Fruit fly (Drosophila melanogaster) whole organism, pupa: ENCODE measurements around the gene Cox11.
A peak's percentile ranks its signal among the peaks of the same experiment; 100 is the strongest.

Experiments
- CG10348 ChIP-seq: fragments of 200-800 bp; sonication (Bioruptor generic); IDR thresholded peaks from 2 replicates; pipeline ENCODE4 v1.3.6; 2022; ENCODE audit warnings: missing biosample characterization, missing genetic modification characterization
- CG12605 ChIP-seq: fragments of 200-800 bp; sonication (Bioruptor generic); IDR thresholded peaks from 2 replicates; pipeline ENCODE4 v1.3.6; 2022; ENCODE audit warnings: missing biosample characterization, missing genetic modification characterization
- CG13204 ChIP-seq: fragments of 200-800 bp; sonication (Bioruptor generic); optimal IDR thresholded peaks from 2 replicates; lab custom pipeline; 2018; ENCODE audit warnings: missing biosample characterization, mild to moderate bottlenecking, missing genetic modification characterization, moderate library complexity
- CG14655 ChIP-seq: fragments of 200-800 bp; sonication (Bioruptor generic); optimal IDR thresholded peaks from 3 replicates; lab custom pipeline; 2017; ENCODE audit warnings: mild to moderate bottlenecking, missing biosample characterization, missing genetic modification reagents, missing genetic modification characterization
- CG15710 ChIP-seq: fragments of 200-800 bp; sonication (Bioruptor generic); optimal IDR thresholded peaks from 2 replicates; lab custom pipeline; 2018; ENCODE audit warnings: missing biosample characterization, mild to moderate bottlenecking, missing genetic modification characterization, moderate library complexity
- CG17806 ChIP-seq: fragments of 200-800 bp; sonication (Bioruptor generic); optimal IDR thresholded peaks from 2 replicates; lab custom pipeline; 2018; ENCODE audit warnings: missing biosample characterization, mild to moderate bottlenecking, missing genetic modification characterization, moderate library complexity
- CG32121 ChIP-seq: fragments of 200-800 bp; sonication (Bioruptor generic); IDR thresholded peaks from 2 replicates; pipeline ENCODE4 v1.3.6; 2022; ENCODE audit warnings: missing biosample characterization, missing genetic modification characterization
- CG34367 ChIP-seq: fragments of 200-800 bp; sonication (Bioruptor generic); optimal IDR thresholded peaks from 2 replicates; lab custom pipeline; 2018; ENCODE audit warnings: missing biosample characterization, mild to moderate bottlenecking, missing genetic modification characterization
- CG4496 ChIP-seq: fragments of 200-800 bp; sonication (Bioruptor generic); IDR thresholded peaks from 3 replicates; pipeline ENCODE4 v1.3.6; 2022; ENCODE audit warnings: missing biosample characterization, missing genetic modification characterization
- CG8159 ChIP-seq: fragments of 200-800 bp; sonication (Bioruptor generic); optimal IDR thresholded peaks from 3 replicates; lab custom pipeline; 2018; ENCODE audit warnings: missing biosample characterization, mild to moderate bottlenecking, missing genetic modification characterization, moderate library complexity
- CG8301 ChIP-seq: fragments of 200-800 bp; sonication (Bioruptor generic); optimal IDR thresholded peaks from 2 replicates; lab custom pipeline; 2018; ENCODE audit warnings: missing biosample characterization, mild to moderate bottlenecking, missing genetic modification characterization
- CG9948 ChIP-seq: fragments of 200-800 bp; sonication (Bioruptor generic); optimal IDR thresholded peaks from 2 replicates; lab custom pipeline; 2018; ENCODE audit warnings: missing biosample characterization, mild to moderate bottlenecking, missing genetic modification characterization, moderate library complexity
- D1 ChIP-seq: fragments of 200-800 bp; sonication (Bioruptor generic); optimal IDR thresholded peaks from 2 replicates; lab custom pipeline; 2018; ENCODE audit warnings: missing biosample characterization, mild to moderate bottlenecking, missing genetic modification characterization, moderate library complexity
- EcR ChIP-seq: fragments of 200-800 bp; sonication (Bioruptor generic); optimal IDR thresholded peaks from 3 replicates; lab custom pipeline; 2019; ENCODE audit warnings: missing biosample characterization, missing genetic modification characterization, mild to moderate bottlenecking, moderate library complexity, missing genetic modification reagents
- Ets98B ChIP-seq: fragments of 200-800 bp; sonication (Bioruptor generic); IDR thresholded peaks from 2 replicates; pipeline ENCODE4 v1.3.6; 2022; ENCODE audit warnings: missing biosample characterization, missing genetic modification characterization
- Pif1A ChIP-seq: fragments of 200-800 bp; sonication (Bioruptor generic); optimal IDR thresholded peaks from 3 replicates; lab custom pipeline; 2016; ENCODE audit warnings: missing biosample characterization, missing genetic modification characterization
- Pif1B ChIP-seq: fragments of 200-800 bp; sonication (Bioruptor generic); optimal IDR thresholded peaks from 3 replicates; lab custom pipeline; 2016; ENCODE audit warnings: missing biosample characterization, missing genetic modification characterization
- Snoo ChIP-seq: fragments of 200-800 bp; sonication (Bioruptor generic); optimal IDR thresholded peaks from 3 replicates; lab custom pipeline; 2017; ENCODE audit warnings: missing biosample characterization, mild to moderate bottlenecking, missing genetic modification characterization, inconsistent platforms
- fd96Ca ChIP-seq: fragments of 200-800 bp; sonication (Bioruptor generic); IDR thresholded peaks from 3 replicates; pipeline ENCODE4 v1.3.6; 2022; ENCODE audit warnings: missing biosample characterization, missing genetic modification characterization
- gl ChIP-seq: fragments of 200-800 bp; sonication (Bioruptor generic); optimal IDR thresholded peaks from 2 replicates; lab custom pipeline; 2018; ENCODE audit warnings: missing biosample characterization, mild to moderate bottlenecking, missing genetic modification characterization
- rn ChIP-seq: fragments of 200-800 bp; sonication (Bioruptor generic); IDR thresholded peaks from 2 replicates; pipeline ENCODE4 v1.3.6; 2022; ENCODE audit warnings: missing biosample characterization, missing genetic modification characterization

Cox11 gene

dm6 chr2L:5546207-5546517 lies 19.4 kb downstream of the Cox11 start:
- TF ChIP-seq gl, result peak; percentile 5
- TF ChIP-seq CG12605 (GFP tag; lab: Robert Waterston, UW), result no peak
- TF ChIP-seq CG13204, result peak; percentile 25

- TF ChIP-seq CG8159 (tag; lab: Kevin White, UChicago) (peak; percentile 85), Ets98B (GFP tag; lab: Robert Waterston, UW) (0 out of 2 replicates have a peak, but pooled peaks have one; percentile 34), CG32121 (GFP tag; lab: Robert Waterston, UW) (peak; percentile 79), CG4496 (peak; percentile 46; the same call in 1 of the 3 replicates), CG13204 (no peak), Pif1B (GFP tag; lab: Kevin White, UChicago) (peak; percentile 73), rn (peak; percentile 55; the same call in 1 of the 2 replicates), Pif1A (GFP tag; lab: Kevin White, UChicago) (peak; percentile 67), CG15710 (peak; percentile 29), CG17806 (peak; percentile 76), CG10348 (GFP tag; lab: Robert Waterston, UW) (no peak), Snoo (tag; lab: Kevin White, UChicago) (peak; percentile 65), CG34367 (tag; lab: Kevin White, UChicago) (peak; percentile 4), CG14655 (GFP tag; lab: Kevin White, UChicago) (peak; percentile 89), fd96Ca (GFP tag; lab: Robert Waterston, UW) (peak; percentile 61), CG9948 (tag; lab: Kevin White, UChicago) (peak; percentile 56), D1 (no peak), EcR (GFP tag; lab: Kevin White, UChicago) (peak; percentile 100), CG12605 (GFP tag; lab: Robert Waterston, UW) (peak; percentile 75), CG8301 (tag; lab: Kevin White, UChicago) (peak; percentile 77), gl (no peak)
- TF ChIP-seq, all 21 proteins: peak for 17
Measured at dm6 chr2L:5546518-5547287, 19.9 kb downstream of the Cox11 start, which contains the start of gene Oscillin. Gene Oscillin, plus strand, starts transcription at chr2L:5547086.

- TF ChIP-seq CG14655 (GFP tag; lab: Kevin White, UChicago), result no peak
- TF ChIP-seq rn, result no peak
- TF ChIP-seq Pif1B (GFP tag; lab: Kevin White, UChicago), result no peak
- no peak for TF ChIP-seq D1
- TF ChIP-seq CG32121 (GFP tag; lab: Robert Waterston, UW), result no peak
- TF ChIP-seq CG4496, result no peak
- no peak for TF ChIP-seq CG10348 (GFP tag; lab: Robert Waterston, UW)
- TF ChIP-seq Ets98B (GFP tag; lab: Robert Waterston, UW), result no peak
- no peak for TF ChIP-seq CG17806
- no peak for TF ChIP-seq CG12605 (GFP tag; lab: Robert Waterston, UW)
- TF ChIP-seq CG8301 (tag; lab: Kevin White, UChicago), result no peak
- TF ChIP-seq Snoo (tag; lab: Kevin White, UChicago), result no peak
- TF ChIP-seq CG8159 (tag; lab: Kevin White, UChicago), result no peak
- TF ChIP-seq CG15710, result no peak
- TF ChIP-seq gl, result no peak
- no peak for TF ChIP-seq Pif1A (GFP tag; lab: Kevin White, UChicago)
- no peak for TF ChIP-seq CG13204
- no peak for TF ChIP-seq fd96Ca (GFP tag; lab: Robert Waterston, UW)
- TF ChIP-seq CG34367 (tag; lab: Kevin White, UChicago), result no peak
- TF ChIP-seq EcR (GFP tag; lab: Kevin White, UChicago), result no peak
Measured at dm6 chr2L:5547288-5547777, 20.6 kb downstream of the Cox11 start.

- no peak for TF ChIP-seq CG13204
Measured at dm6 chr2L:5550735-5551134, 24.0 kb downstream of the Cox11 start, which contains the start of gene CG14014. Gene CG14014, minus strand, starts transcription at chr2L:5550835.

- TF ChIP-seq CG32121 (GFP tag; lab: Robert Waterston, UW), result no peak
- TF ChIP-seq D1, result no peak
- no peak for TF ChIP-seq EcR (GFP tag; lab: Kevin White, UChicago)
Measured at dm6 chr2L:5551538-5551937, 24.8 kb downstream of the Cox11 start, which contains the start of gene CG18269. Gene CG18269, plus strand, starts transcription at chr2L:5551838.

- no peak for TF ChIP-seq fd96Ca (GFP tag; lab: Robert Waterston, UW)
- no peak for TF ChIP-seq CG17806
- no peak for TF ChIP-seq CG8301 (tag; lab: Kevin White, UChicago)
- no peak for TF ChIP-seq CG34367 (tag; lab: Kevin White, UChicago)
- no peak for TF ChIP-seq Ets98B (GFP tag; lab: Robert Waterston, UW)
- TF ChIP-seq CG13204, result no peak
- no peak for TF ChIP-seq Pif1B (GFP tag; lab: Kevin White, UChicago)
- no peak for TF ChIP-seq Pif1A (GFP tag; lab: Kevin White, UChicago)
- TF ChIP-seq, all 21 proteins: peak for 0
Measured at dm6 chr2L:5553750-5554149, 27.0 kb downstream of the Cox11 start, which contains the start of the genes CG14013 and CG14017. Gene CG14013, minus strand, starts transcription at chr2L:5553850. Gene CG14017, plus strand, starts transcription at chr2L:5553897.
